Fruit fly (Drosophila melanogaster): Measurements from ENCODE around the gene CG43861.

Gene CG43861

dm6 chr2L:20061018-20061657 lies 44.1 kb upstream of the CG43861 start, which contains the start of the genes barr and lok (continued):
- TF ChIP-seq CG4424 (GFP tag; optimal IDR thresholded peaks at IDR 0.05), result peak; percentile 58
- TF ChIP-seq CG12659 (GFP tag; optimal IDR thresholded peaks at IDR 0.05), result peak; percentile 56
- TF ChIP-seq Scr (GFP tag; IDR thresholded peaks at IDR 0.05; ENCODE audit: partially characterized antibody), result 0 out of 2 replicates have a peak, but pooled peaks have one; percentile 8
- TF ChIP-seq lmd (GFP tag; IDR thresholded peaks at IDR 0.05), result peak; percentile 46
- no peak for TF ChIP-seq Asciz (GFP tag; optimal IDR thresholded peaks at IDR 0.05)
- TF ChIP-seq Camta (GFP tag; optimal IDR thresholded peaks at IDR 0.05), result peak; percentile 55
- TF ChIP-seq bsh (GFP tag; optimal IDR thresholded peaks at IDR 0.05), result peak in 1 of 2 experiments; percentile 4
- peak; percentile 16 for TF ChIP-seq cato (GFP tag; optimal IDR thresholded peaks at IDR 0.05; ENCODE audit: borderline replicate concordance)
- TF ChIP-seq CG8281 (tag; optimal IDR thresholded peaks at IDR 0.05), result no peak
- TF ChIP-seq tx (GFP tag; optimal IDR thresholded peaks at IDR 0.05), result peak; percentile 36
- TF ChIP-seq eyg (GFP tag; optimal IDR thresholded peaks at IDR 0.05), result no peak
- peak; percentile 33; the same call in 1 of the 2 replicates for TF ChIP-seq CG32532 (GFP tag; IDR thresholded peaks at IDR 0.05)
- TF ChIP-seq trem (tag; optimal IDR thresholded peaks at IDR 0.05), result peak; percentile 19
- TF ChIP-seq Dbx (GFP tag; IDR thresholded peaks at IDR 0.05), result peak; percentile 63; the same call in 2 of the 3 replicates
- TF ChIP-seq CG2712 (tag; optimal IDR thresholded peaks at IDR 0.05), result peak; percentile 60
- peak; percentile 62; the same call in 1 of the 2 replicates for TF ChIP-seq CG31441 (GFP tag; IDR thresholded peaks at IDR 0.05)
- peak; percentile 48 for TF ChIP-seq CG8089 (GFP tag; optimal IDR thresholded peaks at IDR 0.05)
- peak; percentile 88 for TF ChIP-seq sens (GFP tag)
- TF ChIP-seq chinmo (GFP tag; IDR thresholded peaks at IDR 0.05; ENCODE audit: partially characterized antibody), result no peak
- TF ChIP-seq dysf (GFP tag; IDR thresholded peaks at IDR 0.05), result peak; percentile 49; the same call in 1 of the 3 replicates
- TF ChIP-seq dpn (GFP tag; optimal IDR thresholded peaks at IDR 0.05), result peak; percentile 43 to 63
- TF ChIP-seq CG11504 (tag; optimal IDR thresholded peaks at IDR 0.05), result peak; percentile 68
- peak; percentile 25 for TF ChIP-seq CG33557 (GFP tag; optimal IDR thresholded peaks at IDR 0.05)
- TF ChIP-seq CG33213 (GFP tag; optimal IDR thresholded peaks at IDR 0.05), result peak; percentile 10

- TF ChIP-seq Ada2b (GFP tag; IDR thresholded peaks at IDR 0.05), result no peak
- TF ChIP-seq mld (GFP tag; IDR thresholded peaks at IDR 0.05; ENCODE audit: partially characterized antibody), result no peak
- no peak for TF ChIP-seq psq (GFP tag; optimal IDR thresholded peaks at IDR 0.05)
- TF ChIP-seq nerfin-2 (GFP tag; IDR thresholded peaks at IDR 0.05; ENCODE audit: partially characterized antibody), result no peak
- TF ChIP-seq row (GFP tag; IDR thresholded peaks at IDR 0.05), result peak; percentile 5; the same call in 1 of the 3 replicates
- TF ChIP-seq CG9797 (GFP tag; optimal IDR thresholded peaks at IDR 0.05), result no peak
- peak; percentile 13 for TF ChIP-seq cg (GFP tag; optimal IDR thresholded peaks at IDR 0.05)
- no peak for TF ChIP-seq fd64A (GFP tag; optimal IDR thresholded peaks at IDR 0.05)
- TF ChIP-seq Rx (GFP tag; IDR thresholded peaks at IDR 0.05), result no peak
- TF ChIP-seq CG4424 (GFP tag; optimal IDR thresholded peaks at IDR 0.05), result peak; percentile 7
- no peak for TF ChIP-seq bab2 (GFP tag; optimal IDR thresholded peaks at IDR 0.05)
- no peak for TF ChIP-seq Opbp (GFP tag; IDR thresholded peaks at IDR 0.05; ENCODE audit: partially characterized antibody)
- no peak for TF ChIP-seq hkb (optimal IDR thresholded peaks at IDR 0.05)
- no peak for TF ChIP-seq hkb (GFP tag; IDR thresholded peaks at IDR 0.05)
- TF ChIP-seq zfh2 (GFP tag; optimal IDR thresholded peaks at IDR 0.05), result no peak
- TF ChIP-seq Ets65A (GFP tag), result peak; percentile 42
These were observed 40.3 kb upstream of the CG43861 start for dm6 chr2L:20057391-20057790.

Measured in whole organism, embryonic.